Worm (Caenorhabditis elegans) whole organism, young adult: ENCODE measurements around the gene tsp-6.

Source experiments
- F23B12.7 ChIP-seq: sonication (generic microtip); optimal IDR thresholded peaks from 2 replicates; lab custom pipeline; 2017; ENCODE audit warnings: missing genetic modification characterization, mild to moderate bottlenecking, missing compliant biosample characterization, antibody characterized with exemption, moderate library complexity; ENCODE audit not compliant: insufficient read depth
- T26A5.8 ChIP-seq: sonication (generic microtip); optimal IDR thresholded peaks from 2 replicates; lab custom pipeline; 2016; ENCODE audit warnings: missing genetic modification characterization, missing compliant biosample characterization
- Y79H2A.3 ChIP-seq: fragments of 200-800 bp; sonication (Bioruptor generic); conservative IDR thresholded peaks from 2 replicates; pipeline ENCODE4 v1.3.6; 2022; ENCODE audit warnings: missing genetic modification reagents, missing genetic modification characterization, missing compliant biosample characterization
- Y95B8A.8 ChIP-seq: fragments of 200-800 bp; sonication (Bioruptor generic); IDR thresholded peaks from 2 replicates; pipeline ENCODE4 v1.3.6; 2022; ENCODE audit warnings: missing genetic modification reagents, missing genetic modification characterization, missing compliant biosample characterization
- ama-1 ChIP-seq, 3 experiments: fragments of 150-350 bp in 1 of 3; sonication (generic microtip) in 2 of 3; optimal IDR thresholded peaks; 2 replicates each; lab custom pipeline; 2014 to 2018; ENCODE audit warnings: missing biosample characterization in 2 of 3, missing genetic modification characterization in 2 of 3, missing genetic modification reagents in 2 of 3
- aptf-2 ChIP-seq: fragments of 200-800 bp; sonication (Bioruptor generic); conservative IDR thresholded peaks from 2 replicates; pipeline ENCODE4 v1.3.6; 2022; ENCODE audit warnings: missing genetic modification reagents, missing genetic modification characterization, missing compliant biosample characterization
- athp-1 ChIP-seq: sonication (generic microtip); optimal IDR thresholded peaks from 2 replicates; lab custom pipeline; 2017; ENCODE audit warnings: mild to moderate bottlenecking, missing genetic modification characterization, missing compliant biosample characterization
- cebp-2 ChIP-seq: fragments of 200-800 bp; sonication (Bioruptor generic); IDR thresholded peaks from 2 replicates; pipeline ENCODE4 v1.3.6; 2022; ENCODE audit warnings: missing genetic modification characterization, missing compliant biosample characterization
- ceh-100 ChIP-seq: fragments of 200-800 bp; sonication (Bioruptor generic); IDR thresholded peaks from 2 replicates; pipeline ENCODE4 v1.3.6; 2022; ENCODE audit warnings: missing genetic modification reagents, missing genetic modification characterization, missing compliant biosample characterization
- ceh-27 ChIP-seq: fragments of 200-800 bp; sonication (Bioruptor generic); optimal IDR thresholded peaks from 2 replicates; lab custom pipeline; 2018; ENCODE audit warnings: mild to moderate bottlenecking, missing genetic modification characterization, moderate library complexity, missing compliant biosample characterization
- ceh-91 ChIP-seq: fragments of 200-800 bp; sonication (Bioruptor generic); IDR thresholded peaks from 2 replicates; pipeline ENCODE4 v1.3.6; 2022; ENCODE audit warnings: missing genetic modification reagents, missing genetic modification characterization, missing compliant biosample characterization
- die-1 ChIP-seq: sonication (generic microtip); optimal IDR thresholded peaks from 2 replicates; lab custom pipeline; 2016; ENCODE audit warnings: missing genotype, mild to moderate bottlenecking, missing genetic modification characterization, missing compliant biosample characterization
- egl-18 ChIP-seq: fragments of 200-800 bp; sonication (Bioruptor generic); IDR thresholded peaks from 2 replicates; pipeline ENCODE4 v1.3.6; 2022; ENCODE audit warnings: missing genetic modification reagents, missing genetic modification characterization, missing compliant biosample characterization
- ekl-4 ChIP-seq: fragments of 200-800 bp; sonication (Bioruptor generic); IDR thresholded peaks from 2 replicates; pipeline ENCODE4 v1.3.6; 2022; ENCODE audit warnings: missing genetic modification reagents, missing genetic modification characterization, missing compliant biosample characterization
- fkh-3 ChIP-seq: sonication (generic microtip); optimal IDR thresholded peaks from 2 replicates; lab custom pipeline; 2016; ENCODE audit warnings: mild to moderate bottlenecking, missing genetic modification characterization, missing compliant biosample characterization
- let-526 ChIP-seq: fragments of 200-800 bp; sonication (Bioruptor generic); IDR thresholded peaks from 2 replicates; pipeline ENCODE4 v1.3.6; 2022; ENCODE audit warnings: missing genetic modification reagents, missing genetic modification characterization, missing compliant biosample characterization
- lin-40 ChIP-seq: sonication (generic microtip); optimal IDR thresholded peaks from 2 replicates; lab custom pipeline; 2016; ENCODE audit warnings: missing genetic modification characterization, mild to moderate bottlenecking, missing compliant biosample characterization, missing genotype, missing genetic modification reagents
- lsy-27 ChIP-seq: sonication (generic microtip); optimal IDR thresholded peaks from 2 replicates; lab custom pipeline; 2017; ENCODE audit warnings: missing genetic modification characterization, mild to moderate bottlenecking, missing compliant biosample characterization, antibody characterized with exemption, missing genotype, borderline replicate concordance; ENCODE audit not compliant: insufficient read depth
- madf-10 ChIP-seq: sonication (generic microtip); optimal IDR thresholded peaks from 2 replicates; lab custom pipeline; 2016; ENCODE audit warnings: mild to moderate bottlenecking, missing genetic modification characterization, missing compliant biosample characterization
- madf-3 ChIP-seq: fragments of 200-800 bp; sonication (Bioruptor generic); IDR thresholded peaks from 2 replicates; pipeline ENCODE4 v1.3.6; 2022; ENCODE audit warnings: missing genetic modification reagents, missing genetic modification characterization, missing compliant biosample characterization
- madf-8 ChIP-seq: fragments of 200-800 bp; sonication (Bioruptor generic); conservative IDR thresholded peaks from 2 replicates; pipeline ENCODE4 v1.3.6; 2022; ENCODE audit warnings: missing genetic modification reagents, missing genetic modification characterization, missing compliant biosample characterization
- nhr-27 ChIP-seq: fragments of 200-800 bp; sonication (Bioruptor generic); optimal IDR thresholded peaks from 2 replicates; lab custom pipeline; 2018; ENCODE audit warnings: mild to moderate bottlenecking, missing genetic modification characterization, moderate library complexity, missing compliant biosample characterization
- pbrm-1 ChIP-seq: fragments of 200-800 bp; sonication (Bioruptor generic); IDR thresholded peaks from 2 replicates; pipeline ENCODE4 v1.3.6; 2022; ENCODE audit warnings: missing genetic modification reagents, missing genetic modification characterization, missing compliant biosample characterization
- rpc-1 ChIP-seq, 2 experiments: fragments of 150-350 bp in 1 of 2; sonication (generic microtip) in 1 of 2; optimal IDR thresholded peaks; 2 replicates each; lab custom pipeline; 2014 to 2018; ENCODE audit warnings: missing biosample characterization in 1 of 2, missing genetic modification characterization in 1 of 2, missing genetic modification reagents in 1 of 2, missing genotype in 1 of 2
- tbx-9 ChIP-seq: sonication (generic microtip); optimal IDR thresholded peaks from 2 replicates; lab custom pipeline; 2016; ENCODE audit warnings: borderline replicate concordance, missing genetic modification characterization, inconsistent platforms, missing compliant biosample characterization
- unc-130 ChIP-seq: sonication (generic microtip); optimal IDR thresholded peaks from 2 replicates; lab custom pipeline; 2016; ENCODE audit warnings: missing genetic modification reagents, missing genetic modification characterization, missing compliant biosample characterization
- zfh-2 ChIP-seq: fragments of 200-800 bp; sonication (Bioruptor generic); conservative IDR thresholded peaks from 2 replicates; pipeline ENCODE4 v1.3.6; 2022; ENCODE audit warnings: missing genetic modification reagents, missing genetic modification characterization, missing compliant biosample characterization
- zim-3 ChIP-seq: sonication (generic microtip); optimal IDR thresholded peaks from 2 replicates; lab custom pipeline; 2017; ENCODE audit warnings: mild to moderate bottlenecking, missing genetic modification characterization, moderate library complexity, missing compliant biosample characterization

The tsp-6 gene

DNA sequence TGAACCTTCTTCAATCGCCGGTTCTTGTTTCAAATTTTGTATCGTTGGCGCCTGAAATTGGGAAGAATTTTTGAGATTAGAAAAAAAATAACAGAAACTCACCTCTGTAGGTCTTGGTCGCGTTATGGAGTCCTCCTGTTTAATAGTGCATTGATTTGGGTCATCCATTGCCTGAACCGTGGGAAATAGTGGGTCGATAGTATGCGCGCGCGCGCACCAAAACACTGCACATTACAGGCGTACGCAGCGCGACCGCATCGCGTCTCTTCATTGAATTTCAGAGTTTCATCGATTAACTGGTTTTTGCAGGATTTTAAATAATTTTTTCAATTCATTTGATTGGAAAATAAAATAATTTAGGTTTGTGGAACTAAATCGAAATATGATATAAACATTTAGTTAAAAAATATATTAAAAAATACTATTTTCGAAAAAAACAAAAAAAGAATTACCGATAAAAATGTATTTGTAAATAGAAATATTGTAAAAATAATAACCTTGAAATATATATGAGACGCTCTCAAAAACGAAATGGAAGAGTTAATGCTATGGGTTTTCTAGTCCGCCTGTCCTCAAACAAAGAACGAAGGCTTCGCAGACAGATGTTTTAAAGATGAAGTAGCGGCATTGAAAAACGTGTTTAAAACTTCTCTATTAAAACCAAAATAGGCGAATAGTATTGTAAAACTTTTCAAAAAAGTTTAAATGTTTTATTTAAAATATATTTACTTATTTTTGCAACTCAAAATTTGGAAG lies 37.0 kb downstream of the tsp-6 start, which contains the start of gene tra-4:
tra-4 (minus strand) TSS at position 534 of the 756 bp plus-strand sequence.
- TF ChIP-seq Y95B8A.8 (GFP tag; lab: Robert Waterston, UW) (no peak), madf-3 (GFP tag; lab: Robert Waterston, UW) (0 out of 2 replicates have a peak, but pooled peaks have one; percentile 17)

- TF ChIP-seq die-1 (tag; lab: Kevin White, UChicago) (no peak), ceh-91 (no peak), ceh-27 (no peak), T26A5.8 (tag; lab: Kevin White, UChicago) (no peak), lin-40 (no peak), lsy-27 (tag; lab: Kevin White, UChicago) (no peak), zim-3 (tag; lab: Kevin White, UChicago) (no peak), unc-130 (GFP tag; lab: Kevin White, UChicago) (no peak), pbrm-1 (GFP tag; lab: Robert Waterston, UW) (no peak), tbx-9 (tag; lab: Kevin White, UChicago) (no peak), F23B12.7 (tag; lab: Kevin White, UChicago) (no peak), egl-18 (no peak), madf-8 (GFP tag; lab: Robert Waterston, UW) (no peak), ama-1 (optimal IDR thresholded peaks at IDR 0.05; lab: Kevin White, UChicago) (no peak), ama-1 (GFP tag; optimal IDR thresholded peaks at IDR 0.05; lab: Kevin White, UChicago) (no peak), Y79H2A.3 (no peak), cebp-2 (GFP tag; lab: Robert Waterston, UW) (no peak)
These were observed 38.1 kb downstream of the tsp-6 start for ce11 chrX:2858380-2858779.

DNA sequence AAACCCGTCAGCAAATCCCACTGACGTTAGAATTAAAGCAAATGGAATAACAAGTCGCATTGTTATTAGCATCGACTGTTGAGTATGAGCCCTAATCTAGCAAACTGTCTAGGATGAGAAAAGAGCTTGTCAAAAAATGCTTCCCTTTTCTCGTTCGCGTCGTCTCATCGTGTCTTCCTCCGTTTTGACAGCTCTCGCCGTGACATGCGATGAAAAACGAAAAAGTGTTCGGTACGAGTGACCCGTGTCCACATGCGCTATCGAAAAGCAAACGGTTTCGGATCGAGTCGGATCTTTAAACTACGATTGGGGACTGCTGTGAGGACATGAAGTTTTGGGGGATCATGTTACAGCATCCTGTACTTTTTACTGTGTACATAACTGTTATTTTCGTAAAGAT lies 42.1 kb downstream of the tsp-6 start, which contains the start of gene comt-1:
comt-1 (minus strand) TSS at position 101 of the 400 bp plus-strand sequence.
- TF ChIP-seq ceh-100 (GFP tag; lab: Robert Waterston, UW): no peak
- no peak for TF ChIP-seq fkh-3 (tag; lab: Kevin White, UChicago)
- TF ChIP-seq nhr-27 (tag; lab: Kevin White, UChicago): no peak
- no peak for TF ChIP-seq aptf-2 (GFP tag; lab: Robert Waterston, UW)
- no peak for TF ChIP-seq ekl-4 (GFP tag; lab: Robert Waterston, UW)

DNA sequence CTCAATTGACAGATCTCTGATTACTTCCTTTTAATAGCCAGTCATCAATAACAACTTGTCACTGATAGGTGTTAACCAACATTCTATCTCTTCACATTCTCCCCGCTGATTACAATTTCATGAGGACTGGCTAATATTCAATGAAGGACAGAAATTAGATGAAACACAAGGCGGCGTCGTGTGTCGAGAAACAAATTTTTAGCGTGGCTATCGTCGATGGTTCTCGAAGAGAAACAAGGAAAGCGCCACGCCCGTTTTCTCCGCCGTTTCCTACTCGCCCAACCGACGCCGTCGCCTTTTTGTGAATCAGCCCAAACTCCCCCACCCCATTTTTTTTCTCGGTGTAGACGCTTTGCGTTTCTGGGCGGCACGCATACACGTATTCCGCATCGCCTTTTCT lies 43.7 kb downstream of the tsp-6 start, which contains the start of gene F53B3.6:
F53B3.6 (plus strand) TSS at position 284 of the 400 bp plus-strand sequence.
- TF ChIP-seq athp-1 (tag; lab: Kevin White, UChicago) (no peak), let-526 (GFP tag; lab: Robert Waterston, UW) (no peak), rpc-1 (optimal IDR thresholded peaks at IDR 0.05; lab: Kevin White, UChicago) (no peak), rpc-1 (tag; optimal IDR thresholded peaks at IDR 0.05; lab: Kevin White, UChicago) (no peak), zfh-2 (GFP tag; lab: Robert Waterston, UW) (0 out of 2 replicates have a peak, but pooled peaks have one; percentile 34)

DNA sequence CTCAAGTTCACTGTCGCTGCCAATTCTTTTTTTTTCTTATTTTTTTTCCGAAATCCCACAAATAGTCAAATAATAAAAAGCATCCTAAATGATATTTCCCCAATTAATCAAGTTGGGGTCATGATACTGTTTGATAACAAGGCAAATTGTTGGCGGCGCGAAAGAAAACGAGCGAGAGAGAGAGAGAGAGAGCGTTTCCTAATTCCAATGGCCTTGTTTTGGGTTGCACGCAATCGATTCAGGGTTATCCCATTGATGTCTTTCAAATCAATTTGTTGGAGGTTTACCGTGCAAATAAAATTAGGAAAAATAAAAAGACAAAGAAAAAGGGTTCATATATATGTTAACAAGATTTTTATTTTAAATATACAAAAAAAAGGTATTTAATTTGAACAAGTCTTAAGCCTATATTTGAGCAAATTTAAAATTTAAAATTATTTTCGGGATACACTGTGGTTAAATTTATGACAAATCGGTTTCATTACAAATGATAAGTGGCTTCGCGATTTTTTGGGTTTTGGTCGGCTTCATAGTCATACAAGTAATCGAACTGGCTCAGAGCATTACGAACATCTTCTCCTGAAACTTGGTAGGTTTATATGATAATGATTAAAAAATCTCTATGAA lies 45.5 kb downstream of the tsp-6 start:
- TF ChIP-seq madf-10 (tag; lab: Kevin White, UChicago) (no peak), ama-1 (optimal IDR thresholded peaks at IDR 0.05; lab: Kevin White, UChicago) (peak; percentile 49), ama-1 (GFP tag; optimal IDR thresholded peaks at IDR 0.05; lab: Kevin White, UChicago) (no peak)
